Worm (Caenorhabditis elegans) whole organism, L1 larva: ENCODE measurements around the gene Y69H2.7.
"Not testable (repeated sequence)": the region's sequence is repeated elsewhere in the genome, so short reads cannot be mapped to it uniquely, and the experiment has no call there.

Experiments used
- hlh-4 ChIP-seq: sonication (generic microtip); optimal IDR thresholded peaks from 2 replicates; lab custom pipeline; 2016; ENCODE audit warnings: mild to moderate bottlenecking, missing genetic modification characterization, missing compliant biosample characterization
- lin-35 ChIP-seq, 2 experiments: fragments of 150-350 bp; optimal IDR thresholded peaks; 2 replicates each; lab custom pipeline; 2014; ENCODE audit warnings: missing biosample characterization in 2 of 2, missing genetic modification characterization in 2 of 2, missing genetic modification reagents in 2 of 2
- lin-39 ChIP-seq: fragments of 150-350 bp; optimal IDR thresholded peaks from 2 replicates; lab custom pipeline; 2014; ENCODE audit warnings: missing biosample characterization, missing genetic modification reagents, missing genetic modification characterization
- mab-9 ChIP-seq: fragments of 200-800 bp; sonication (Bioruptor generic); IDR thresholded peaks from 2 replicates; pipeline ENCODE4 v1.3.6; 2022; ENCODE audit warnings: missing genetic modification reagents, missing genetic modification characterization, missing compliant biosample characterization
- nhr-19 ChIP-seq: fragments of 200-800 bp; sonication (Bioruptor generic); conservative IDR thresholded peaks from 2 replicates; pipeline ENCODE4 v1.3.6; 2022; ENCODE audit warnings: missing genetic modification characterization, missing compliant biosample characterization
- nhr-237 ChIP-seq: fragments of 150-350 bp; optimal IDR thresholded peaks from 2 replicates; lab custom pipeline; 2014; ENCODE audit warnings: missing biosample characterization, missing genetic modification characterization
- unc-98 ChIP-seq: fragments of 200-800 bp; sonication (Bioruptor generic); IDR thresholded peaks from 2 replicates; pipeline ENCODE4 v1.3.6; 2022; ENCODE audit warnings: missing genetic modification characterization, missing compliant biosample characterization
- vab-15 ChIP-seq: sonication (generic microtip); optimal IDR thresholded peaks from 2 replicates; lab custom pipeline; 2017; ENCODE audit warnings: missing genotype, mild to moderate bottlenecking, missing genetic modification characterization, missing compliant biosample characterization
- zag-1 ChIP-seq: fragments of 150-350 bp; optimal IDR thresholded peaks from 2 replicates; lab custom pipeline; 2014; ENCODE audit warnings: missing biosample characterization, missing genetic modification characterization
- ztf-11 ChIP-seq, 2 experiments: sonication (generic microtip); optimal IDR thresholded peaks; 2 replicates each; lab custom pipeline; 2016 to 2017; ENCODE audit warnings: missing genetic modification characterization in 2 of 2, missing biosample characterization in 1 of 2, missing compliant biosample characterization in 1 of 2
- ztf-4 ChIP-seq: fragments of 150-350 bp; optimal IDR thresholded peaks from 2 replicates; lab custom pipeline; 2014; ENCODE audit warnings: missing biosample characterization, missing genetic modification characterization

DNA sequence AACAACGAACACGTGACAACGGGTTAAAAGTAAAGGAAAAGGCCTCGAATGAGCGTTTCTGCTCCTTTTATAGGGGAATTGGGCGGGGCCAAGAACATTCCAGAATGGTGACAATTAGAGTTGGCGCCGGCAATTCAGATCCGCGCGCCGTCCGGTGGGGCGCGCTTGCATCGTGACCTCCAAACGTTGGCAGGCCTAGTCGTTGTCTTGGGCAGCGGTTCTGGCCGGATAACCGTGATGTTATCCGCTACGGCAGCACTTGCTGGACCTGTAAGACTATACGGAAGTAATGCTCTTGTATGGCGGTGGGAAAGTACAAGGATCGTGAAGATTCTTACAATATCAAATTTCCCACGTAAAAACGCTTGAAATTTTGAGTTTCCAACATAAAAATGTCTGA lies 35.0 kb downstream of the Y69H2.7 start:
- not testable (repeated sequence) for TF ChIP-seq lin-39 (tag; lab: Kevin White, UChicago); ztf-4 (tag; lab: Kevin White, UChicago); nhr-237 (tag; lab: Kevin White, UChicago); hlh-4; zag-1 (tag; lab: Kevin White, UChicago); unc-98 (GFP tag; lab: Robert Waterston, UW); lin-35 (GFP tag; optimal IDR thresholded peaks at IDR 0.05; lab: Kevin White, UChicago); mab-9 (GFP tag; lab: Robert Waterston, UW); vab-15 (tag; lab: Kevin White, UChicago); nhr-19 (GFP tag; lab: Robert Waterston, UW)
- peak in 1 of 2 experiments; percentile 10 for TF ChIP-seq ztf-11 (tag; optimal IDR thresholded peaks at IDR 0.05; lab: Kevin White, UChicago)
